Fruit fly (Drosophila melanogaster) whole organism, embryonic: ENCODE data around the gene RpL27A.

Experiments
- Aef1 ChIP-seq: fragments of 200-800 bp; sonication (Bioruptor generic); IDR thresholded peaks from 3 replicates; pipeline ENCODE4 v1.3.6; 2022; ENCODE audit warnings: missing biosample characterization, missing genetic modification characterization
- Awh ChIP-seq: fragments of 200-800 bp; sonication (Bioruptor generic); IDR thresholded peaks from 2 replicates; pipeline ENCODE4, ENCODE4 v1.3.6; 2022; ENCODE audit warnings: missing biosample characterization, missing genetic modification characterization
- B-H2 ChIP-seq: fragments of 200-800 bp; sonication (Bioruptor generic); optimal IDR thresholded peaks from 2 replicates; lab custom pipeline; 2018; ENCODE audit warnings: missing biosample characterization, mild to moderate bottlenecking, missing genetic modification characterization
- Bgb ChIP-seq: fragments of 200-800 bp; sonication (Bioruptor generic); IDR thresholded peaks from 2 replicates; pipeline ENCODE4 v1.3.6; 2022; ENCODE audit warnings: missing biosample characterization, missing genetic modification characterization; ENCODE audit not compliant: partially characterized antibody
- CG10267 ChIP-seq: fragments of 200-800 bp; sonication (Bioruptor generic); optimal IDR thresholded peaks from 2 replicates; lab custom pipeline; 2018; ENCODE audit warnings: missing biosample characterization, mild to moderate bottlenecking, missing genetic modification characterization, moderate library complexity
- CG1233 ChIP-seq: fragments of 200-800 bp; sonication (Bioruptor generic); optimal IDR thresholded peaks from 4 replicates; lab custom pipeline; 2018; ENCODE audit warnings: missing biosample characterization, mild to moderate bottlenecking, missing genetic modification characterization
- CG14860 ChIP-seq: fragments of 200-800 bp; sonication (Bioruptor generic); IDR thresholded peaks from 3 replicates; pipeline ENCODE4 v1.3.6; 2022; ENCODE audit warnings: missing biosample characterization, missing genetic modification characterization; ENCODE audit not compliant: partially characterized antibody
- CG15011 ChIP-seq: fragments of 200-800 bp; sonication (Bioruptor generic); optimal IDR thresholded peaks from 3 replicates; lab custom pipeline; 2018; ENCODE audit warnings: missing biosample characterization, mild to moderate bottlenecking, missing genetic modification characterization
- CG1647 ChIP-seq: fragments of 200-800 bp; sonication (Bioruptor generic); optimal IDR thresholded peaks from 3 replicates; lab custom pipeline; 2016; ENCODE audit warnings: missing biosample characterization, missing genetic modification characterization
- CG16813 ChIP-seq: fragments of 200-800 bp; sonication (Bioruptor generic); IDR thresholded peaks from 3 replicates; pipeline ENCODE4 v1.3.6; 2022; ENCODE audit warnings: missing biosample characterization, missing genetic modification characterization; ENCODE audit not compliant: partially characterized antibody
- CG17186 ChIP-seq: fragments of 200-800 bp; sonication (Bioruptor generic); optimal IDR thresholded peaks from 3 replicates; lab custom pipeline; 2017; ENCODE audit warnings: missing biosample characterization, missing genetic modification reagents, missing genetic modification characterization
- CG18476 ChIP-seq: fragments of 200-800 bp; sonication (Bioruptor generic); optimal IDR thresholded peaks from 2 replicates; lab custom pipeline; 2016; ENCODE audit warnings: missing biosample characterization, mild to moderate bottlenecking, missing genetic modification characterization
- CG2889 ChIP-seq: fragments of 200-800 bp; sonication (Bioruptor generic); IDR thresholded peaks from 3 replicates; pipeline ENCODE4 v1.3.6; 2022; ENCODE audit warnings: missing biosample characterization, missing genetic modification characterization
- CG3065 ChIP-seq: fragments of 200-800 bp; sonication (Bioruptor generic); optimal IDR thresholded peaks from 2 replicates; lab custom pipeline; 2016; ENCODE audit warnings: missing biosample characterization, missing genetic modification characterization
- CG31388 ChIP-seq: fragments of 200-800 bp; sonication (Bioruptor generic); optimal IDR thresholded peaks from 2 replicates; lab custom pipeline; 2016; ENCODE audit warnings: missing biosample characterization, missing genetic modification characterization
- CG3163 ChIP-seq: fragments of 200-800 bp; sonication (Bioruptor generic); optimal IDR thresholded peaks from 3 replicates; lab custom pipeline; 2016; ENCODE audit warnings: missing biosample characterization, missing genetic modification characterization
- CG33213 ChIP-seq: fragments of 200-800 bp; sonication (Bioruptor generic); optimal IDR thresholded peaks from 3 replicates; lab custom pipeline; 2016; ENCODE audit warnings: missing biosample characterization, missing genetic modification characterization
- CG3847 ChIP-seq: fragments of 200-800 bp; sonication (Bioruptor generic); IDR thresholded peaks from 2 replicates; pipeline ENCODE4 v1.3.6; 2022; ENCODE audit warnings: missing biosample characterization, missing genetic modification characterization
- CG6254 ChIP-seq: fragments of 200-800 bp; sonication (Bioruptor generic); optimal IDR thresholded peaks from 3 replicates; lab custom pipeline; 2017; ENCODE audit warnings: mild to moderate bottlenecking, missing biosample characterization, missing genetic modification reagents, missing genetic modification characterization
- CG7963 ChIP-seq: fragments of 200-800 bp; sonication (Bioruptor generic); IDR thresholded peaks from 3 replicates; pipeline ENCODE4 v1.3.6; 2022; ENCODE audit warnings: missing biosample characterization, missing genetic modification characterization; ENCODE audit not compliant: partially characterized antibody
- CG7987 ChIP-seq: fragments of 200-800 bp; sonication (Bioruptor generic); optimal IDR thresholded peaks from 2 replicates; lab custom pipeline; 2018; ENCODE audit warnings: missing biosample characterization, mild to moderate bottlenecking, missing genetic modification characterization, moderate library complexity
- CoRest ChIP-seq: fragments of 200-800 bp; sonication (Bioruptor generic); optimal IDR thresholded peaks from 3 replicates; lab custom pipeline; 2018; ENCODE audit warnings: missing biosample characterization, mild to moderate bottlenecking, missing genetic modification characterization, moderate library complexity
- Doc3 ChIP-seq: fragments of 200-800 bp; sonication (Bioruptor generic); IDR thresholded peaks from 3 replicates; pipeline ENCODE4 v1.3.6; 2022; ENCODE audit warnings: missing biosample characterization, missing genetic modification characterization; ENCODE audit not compliant: partially characterized antibody
- Fer3 ChIP-seq: fragments of 200-800 bp; sonication (Bioruptor generic); optimal IDR thresholded peaks from 2 replicates; lab custom pipeline; 2018; ENCODE audit warnings: missing biosample characterization, mild to moderate bottlenecking, missing genetic modification characterization, moderate library complexity
- HHEX ChIP-seq: fragments of 200-800 bp; sonication (Bioruptor generic); optimal IDR thresholded peaks from 3 replicates; lab custom pipeline; 2017; ENCODE audit warnings: missing biosample characterization, mild to moderate bottlenecking, missing genetic modification characterization, missing genetic modification reagents
- HLH4C ChIP-seq: fragments of 200-800 bp; sonication (Bioruptor generic); IDR thresholded peaks from 3 replicates; pipeline ENCODE4 v1.3.6; 2022; ENCODE audit warnings: missing biosample characterization, missing genetic modification characterization; ENCODE audit not compliant: partially characterized antibody
- Hr51 ChIP-seq, 2 experiments: fragments of 200-800 bp; sonication (Bioruptor generic); optimal IDR thresholded peaks; 2 replicates in 1 of 2; 3 replicates in 1 of 2; lab custom pipeline; 2016 to 2018; ENCODE audit warnings: missing biosample characterization in 2 of 2, missing genetic modification characterization in 2 of 2, mild to moderate bottlenecking in 1 of 2, moderate library complexity in 1 of 2
- Jarid2 ChIP-seq: fragments of 200-800 bp; sonication (Bioruptor generic); optimal IDR thresholded peaks from 3 replicates; lab custom pipeline; 2017; ENCODE audit warnings: mild to moderate bottlenecking, missing biosample characterization, missing genetic modification reagents, missing genetic modification characterization
- Med ChIP-seq: fragments of 200-800 bp; sonication (Bioruptor generic); peaks from one replicate; lab custom pipeline; 2016; ENCODE audit warnings: missing biosample characterization, missing genetic modification characterization, mild to moderate bottlenecking, inconsistent platforms, moderate library complexity
- Meics ChIP-seq: fragments of 200-800 bp; sonication (Bioruptor generic); optimal IDR thresholded peaks from 2 replicates; lab custom pipeline; 2017; ENCODE audit warnings: missing biosample characterization, mild to moderate bottlenecking, missing genetic modification characterization
- Nf-YC ChIP-seq: fragments of 200-800 bp; optimal IDR thresholded peaks from 3 replicates; lab custom pipeline; 2019; ENCODE audit warnings: missing biosample characterization, mild to moderate bottlenecking, missing genetic modification characterization, moderate library complexity
- Opbp ChIP-seq: fragments of 200-800 bp; sonication (Bioruptor generic); IDR thresholded peaks from 3 replicates; pipeline ENCODE4 v1.3.6; 2022; ENCODE audit warnings: missing biosample characterization, missing genetic modification characterization; ENCODE audit not compliant: partially characterized antibody
- Optix ChIP-seq: fragments of 200-800 bp; sonication (Bioruptor generic); IDR thresholded peaks from 3 replicates; pipeline ENCODE4 v1.3.6; 2022; ENCODE audit warnings: missing biosample characterization, missing genetic modification characterization
- Sry-β ChIP-seq: fragments of 200-800 bp; sonication (Bioruptor generic); optimal IDR thresholded peaks from 2 replicates; lab custom pipeline; 2018; ENCODE audit warnings: missing biosample characterization, mild to moderate bottlenecking, missing genetic modification characterization, moderate library complexity
- ato ChIP-seq: fragments of 200-800 bp; sonication (Bioruptor generic); IDR thresholded peaks from 2 replicates; pipeline ENCODE4 v1.3.6; 2022; ENCODE audit warnings: missing biosample characterization, missing genetic modification characterization; ENCODE audit not compliant: partially characterized antibody
- chinmo ChIP-seq: fragments of 200-800 bp; sonication (Bioruptor generic); IDR thresholded peaks from 4 replicates; pipeline ENCODE4 v1.3.6; 2022; ENCODE audit warnings: missing biosample characterization, missing genetic modification characterization; ENCODE audit not compliant: partially characterized antibody
- dm ChIP-seq: fragments of 200-800 bp; sonication (Bioruptor generic); optimal IDR thresholded peaks from 3 replicates; lab custom pipeline; 2016; ENCODE audit warnings: missing biosample characterization, missing genetic modification characterization
- ham ChIP-seq: fragments of 200-800 bp; sonication (Bioruptor generic); IDR thresholded peaks from 2 replicates; pipeline ENCODE4 v1.3.6; 2022; ENCODE audit warnings: missing biosample characterization, missing genetic modification characterization
- hb ChIP-seq: fragments of 200-800 bp; sonication (Bioruptor generic); IDR thresholded peaks from 3 replicates; pipeline ENCODE4 v1.3.6; 2022; ENCODE audit warnings: missing biosample characterization, missing genetic modification characterization; ENCODE audit not compliant: partially characterized antibody
- inv ChIP-seq: fragments of 200-800 bp; sonication (Bioruptor generic); IDR thresholded peaks from 2 replicates; pipeline ENCODE4 v1.3.6; 2022; ENCODE audit warnings: missing biosample characterization, missing genetic modification characterization; ENCODE audit not compliant: partially characterized antibody
- lab ChIP-seq: fragments of 200-800 bp; sonication (Bioruptor generic); optimal IDR thresholded peaks from 3 replicates; lab custom pipeline; 2017; ENCODE audit warnings: missing biosample characterization, missing genetic modification characterization, mild to moderate bottlenecking, moderate library complexity, missing genetic modification reagents
- phol ChIP-seq: fragments of 200-800 bp; sonication (Bioruptor generic); optimal IDR thresholded peaks from 3 replicates; lab custom pipeline; 2018; ENCODE audit warnings: missing biosample characterization, mild to moderate bottlenecking, missing genetic modification characterization, moderate library complexity
- sens ChIP-seq: fragments of 200-800 bp; sonication (Bioruptor generic); peaks from one replicate; lab custom pipeline; 2016; ENCODE audit warnings: missing biosample characterization, missing genetic modification characterization
- sna ChIP-seq: fragments of 200-800 bp; sonication (Bioruptor generic); IDR thresholded peaks from 2 replicates; pipeline ENCODE4 v1.3.6; 2022; ENCODE audit warnings: missing biosample characterization, missing genetic modification characterization; ENCODE audit not compliant: partially characterized antibody
- stwl ChIP-seq: fragments of 200-800 bp; sonication (Bioruptor generic); optimal IDR thresholded peaks from 3 replicates; lab custom pipeline; 2018; ENCODE audit warnings: missing biosample characterization, mild to moderate bottlenecking, missing genetic modification characterization, moderate library complexity
- tna ChIP-seq: fragments of 200-800 bp; sonication (Bioruptor generic); IDR thresholded peaks from 2 replicates; pipeline ENCODE4 v1.3.6; 2022; ENCODE audit warnings: missing biosample characterization, missing genetic modification characterization; ENCODE audit not compliant: partially characterized antibody
- trem ChIP-seq: fragments of 200-800 bp; optimal IDR thresholded peaks from 3 replicates; lab custom pipeline; 2019; ENCODE audit warnings: missing biosample characterization, mild to moderate bottlenecking, missing genetic modification characterization, moderate library complexity
- trh ChIP-seq: fragments of 200-800 bp; sonication (Bioruptor generic); optimal IDR thresholded peaks from 2 replicates; lab custom pipeline; 2016; ENCODE audit warnings: missing biosample characterization, missing genetic modification characterization
- vvl ChIP-seq: fragments of 200-800 bp; sonication (Bioruptor generic); IDR thresholded peaks from 2 replicates; pipeline ENCODE4 v1.3.6; 2022; ENCODE audit warnings: missing biosample characterization, missing genetic modification characterization

Gene RpL27A

DNA sequence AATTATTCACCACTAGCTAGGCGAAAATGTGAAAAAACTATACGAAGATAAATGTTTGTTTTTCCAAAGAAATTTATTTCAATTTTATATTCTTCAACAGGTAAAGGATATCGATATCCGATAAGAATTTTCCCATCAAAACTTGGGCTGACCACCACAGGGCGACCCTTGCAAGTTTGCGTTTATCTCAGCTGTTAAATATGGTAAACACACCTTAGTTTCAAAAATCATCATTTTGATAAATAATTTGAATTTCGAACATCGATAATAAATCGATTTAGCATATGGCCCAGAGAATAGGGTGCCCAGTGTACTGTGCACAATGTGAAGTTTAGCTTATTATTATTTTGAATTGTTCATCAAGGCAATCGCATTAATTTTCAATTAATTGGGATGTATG lies 5.2 kb upstream of the RpL27A start, which contains the start of the genes CG15443 and Paris (continued):
- TF ChIP-seq CG2889 (GFP tag; lab: Robert Waterston, UW): no peak
- peak; percentile 90 for TF ChIP-seq chinmo (GFP tag; lab: Robert Waterston, UW)
- TF ChIP-seq Bgb (GFP tag; lab: Robert Waterston, UW): peak; percentile 86
- TF ChIP-seq Med (GFP tag; lab: Kevin White, UChicago): peak; percentile 81
- peak; percentile 20 for TF ChIP-seq HHEX (GFP tag; lab: Kevin White, UChicago)
- peak; percentile 39 for TF ChIP-seq CoRest
- no peak for TF ChIP-seq CG3163
- peak; percentile 2 for TF ChIP-seq Sry-β (GFP tag; lab: Kevin White, UChicago)
- peak; percentile 71 for TF ChIP-seq sna (GFP tag; lab: Robert Waterston, UW)
- peak; percentile 95 for TF ChIP-seq CG14860
- no peak for TF ChIP-seq CG3065 (GFP tag; lab: Kevin White, UChicago)
- no peak for TF ChIP-seq Awh
- peak; percentile 87 for TF ChIP-seq ato
- TF ChIP-seq lab (GFP tag; lab: Kevin White, UChicago): peak; percentile 35
- TF ChIP-seq Optix (GFP tag; lab: Robert Waterston, UW): no peak
- TF ChIP-seq CG7963 (GFP tag; lab: Robert Waterston, UW): peak; percentile 90
- TF ChIP-seq CG15011 (GFP tag; lab: Kevin White, UChicago): no peak
- TF ChIP-seq HLH4C: peak; percentile 90
- TF ChIP-seq CG1233 (GFP tag; lab: Kevin White, UChicago): peak; percentile 9
- peak; percentile 15 for TF ChIP-seq Fer3
- no peak for TF ChIP-seq CG1647 (GFP tag; lab: Kevin White, UChicago)
- TF ChIP-seq sens (GFP tag; lab: Kevin White, UChicago): peak; percentile 82
- TF ChIP-seq Aef1 (GFP tag; lab: Robert Waterston, UW): no peak
- TF ChIP-seq CG33213 (GFP tag; lab: Kevin White, UChicago): no peak
- TF ChIP-seq CG18476: no peak
- peak; percentile 73 for TF ChIP-seq inv (GFP tag; lab: Robert Waterston, UW)
- TF ChIP-seq tna (GFP tag; lab: Robert Waterston, UW): peak; percentile 100
- peak; percentile 99 for TF ChIP-seq hb (GFP tag; lab: Robert Waterston, UW)
- peak; percentile 38 for TF ChIP-seq phol (tag; lab: Kevin White, UChicago)
- peak; percentile 14 for TF ChIP-seq CG7987
- peak; percentile 55 for TF ChIP-seq trem (tag; lab: Kevin White, UChicago)
- peak; percentile 97 for TF ChIP-seq stwl
- TF ChIP-seq vvl: peak; percentile 57
- TF ChIP-seq Jarid2: no peak
- peak; percentile 36 for TF ChIP-seq B-H2 (GFP tag; lab: Kevin White, UChicago)
- TF ChIP-seq CG3847 (GFP tag; lab: Robert Waterston, UW): no peak
- peak; percentile 77 for TF ChIP-seq CG16813 (GFP tag; lab: Robert Waterston, UW)
- peak; percentile 16 for TF ChIP-seq CG10267 (tag; lab: Kevin White, UChicago)
- peak; percentile 82; the same call in 2 of the 3 replicates for TF ChIP-seq Opbp (GFP tag; lab: Robert Waterston, UW)
- peak; percentile 35 for TF ChIP-seq dm (GFP tag; lab: Kevin White, UChicago)
- TF ChIP-seq ham (GFP tag; lab: Robert Waterston, UW): no peak
- no peak for TF ChIP-seq trh
- TF ChIP-seq Doc3: peak; percentile 40; the same call in 1 of the 3 replicates
- TF ChIP-seq Nf-YC (tag; lab: Kevin White, UChicago): peak; percentile 10
- peak; percentile 21 for TF ChIP-seq Meics
- TF ChIP-seq CG17186 (GFP tag; lab: Kevin White, UChicago): peak; percentile 61
- TF ChIP-seq CG6254: peak; percentile 100
- peak; percentile 11 to 18 for TF ChIP-seq Hr51 (GFP tag; optimal IDR thresholded peaks at IDR 0.05; lab: Kevin White, UChicago)
- no peak for TF ChIP-seq CG31388
